Worm (Caenorhabditis elegans) whole organism, late embryonic: Measurements from ENCODE around the gene srz-12.

ENCODE experiments used
- C08G9.2 ChIP-seq: sonication (generic microtip); optimal IDR thresholded peaks from 2 replicates; lab custom pipeline; 2016; ENCODE audit warnings: mild to moderate bottlenecking, missing genetic modification characterization, moderate library complexity, missing compliant biosample characterization
- F13H6.1 ChIP-seq: sonication (generic microtip); optimal IDR thresholded peaks from 2 replicates; lab custom pipeline; 2016; ENCODE audit warnings: missing genetic modification characterization, missing compliant biosample characterization
- K02D7.2 ChIP-seq: sonication (generic microtip); optimal IDR thresholded peaks from 2 replicates; lab custom pipeline; 2017; ENCODE audit warnings: mild to moderate bottlenecking, missing genetic modification characterization, missing compliant biosample characterization
- K09A11.1 ChIP-seq: sonication (generic microtip); optimal IDR thresholded peaks from 2 replicates; lab custom pipeline; 2017; ENCODE audit warnings: antibody characterized with exemption, mild to moderate bottlenecking, missing genetic modification characterization, missing compliant biosample characterization; ENCODE audit not compliant: insufficient read depth
- T23F11.4 ChIP-seq: fragments of 200-800 bp; sonication (Bioruptor generic); optimal IDR thresholded peaks from 2 replicates; lab custom pipeline; 2018; ENCODE audit warnings: mild to moderate bottlenecking, missing genetic modification characterization, missing compliant biosample characterization
- ahr-1 ChIP-seq: sonication (generic microtip); optimal IDR thresholded peaks from 2 replicates; lab custom pipeline; 2016; ENCODE audit warnings: missing genetic modification characterization, missing compliant biosample characterization
- ceh-2 ChIP-seq: sonication (generic microtip); optimal IDR thresholded peaks from 2 replicates; lab custom pipeline; 2016; ENCODE audit warnings: missing genotype, missing genetic modification characterization, missing compliant biosample characterization
- ceh-22 ChIP-seq: sonication (generic microtip); optimal IDR thresholded peaks from 2 replicates; lab custom pipeline; 2017; ENCODE audit warnings: missing biosample characterization, missing genetic modification characterization
- ceh-24 ChIP-seq: sonication (generic microtip); optimal IDR thresholded peaks from 2 replicates; lab custom pipeline; 2016; ENCODE audit warnings: mild to moderate bottlenecking, missing genetic modification characterization, missing compliant biosample characterization
- ceh-30 ChIP-seq: fragments of 150-350 bp; optimal IDR thresholded peaks from 2 replicates; lab custom pipeline; 2014; ENCODE audit warnings: missing biosample characterization, missing genetic modification characterization
- ceh-34 ChIP-seq: sonication (generic microtip); optimal IDR thresholded peaks from 2 replicates; lab custom pipeline; 2016; ENCODE audit warnings: mild to moderate bottlenecking, missing genetic modification characterization, missing compliant biosample characterization
- ceh-48 ChIP-seq: sonication (generic microtip); optimal IDR thresholded peaks from 2 replicates; lab custom pipeline; 2016; ENCODE audit warnings: missing genetic modification characterization, inconsistent platforms, missing compliant biosample characterization
- ceh-9 ChIP-seq: sonication (generic microtip); optimal IDR thresholded peaks from 2 replicates; lab custom pipeline; 2016; ENCODE audit warnings: mild to moderate bottlenecking, missing genetic modification characterization, inconsistent platforms, missing compliant biosample characterization
- dmd-4 ChIP-seq: sonication (generic microtip); optimal IDR thresholded peaks from 2 replicates; lab custom pipeline; 2016; ENCODE audit warnings: borderline replicate concordance, missing genetic modification characterization, missing compliant biosample characterization
- elt-2 ChIP-seq: sonication (generic microtip); optimal IDR thresholded peaks from 2 replicates; lab custom pipeline; 2016; ENCODE audit warnings: missing genetic modification reagents, missing genetic modification characterization, missing compliant biosample characterization
- elt-4 ChIP-seq: sonication (generic microtip); optimal IDR thresholded peaks from 2 replicates; lab custom pipeline; 2016; ENCODE audit warnings: missing genetic modification characterization, missing compliant biosample characterization
- ets-4 ChIP-seq: sonication (generic microtip); optimal IDR thresholded peaks from 2 replicates; lab custom pipeline; 2016; ENCODE audit warnings: missing genetic modification characterization, missing compliant biosample characterization
- fax-1 ChIP-seq: sonication (generic microtip); optimal IDR thresholded peaks from 2 replicates; lab custom pipeline; 2016; ENCODE audit warnings: missing genotype, missing genetic modification characterization, missing compliant biosample characterization
- hlh-13 ChIP-seq: fragments of 200-800 bp; sonication (Bioruptor generic); optimal IDR thresholded peaks from 2 replicates; lab custom pipeline; 2018; ENCODE audit warnings: mild to moderate bottlenecking, missing genetic modification characterization, missing compliant biosample characterization
- hlh-15 ChIP-seq: sonication (generic microtip); optimal IDR thresholded peaks from 2 replicates; lab custom pipeline; 2016; ENCODE audit warnings: missing genetic modification characterization, missing compliant biosample characterization
- hlh-6 ChIP-seq: sonication (generic microtip); optimal IDR thresholded peaks from 2 replicates; lab custom pipeline; 2016; ENCODE audit warnings: missing genotype, missing genetic modification characterization, missing compliant biosample characterization
- hlh-8 ChIP-seq: sonication (generic microtip); optimal IDR thresholded peaks from 2 replicates; lab custom pipeline; 2016; ENCODE audit warnings: missing genotype, missing genetic modification characterization, missing compliant biosample characterization
- lin-11 ChIP-seq: fragments of 200-800 bp; sonication (Bioruptor generic); optimal IDR thresholded peaks from 2 replicates; lab custom pipeline; 2018; ENCODE audit warnings: mild to moderate bottlenecking, missing genetic modification characterization, missing compliant biosample characterization
- madf-2 ChIP-seq: sonication (generic microtip); optimal IDR thresholded peaks from 2 replicates; lab custom pipeline; 2017; ENCODE audit warnings: missing genetic modification characterization, missing compliant biosample characterization
- mec-3 ChIP-seq: sonication (generic microtip); optimal IDR thresholded peaks from 2 replicates; lab custom pipeline; 2016; ENCODE audit warnings: borderline replicate concordance, missing genetic modification characterization, missing compliant biosample characterization
- nfya-1 ChIP-seq: sonication (generic microtip); optimal IDR thresholded peaks from 2 replicates; lab custom pipeline; 2017; ENCODE audit warnings: missing genetic modification characterization, mild to moderate bottlenecking, missing compliant biosample characterization, antibody characterized with exemption, moderate library complexity
- npax-4 ChIP-seq: sonication (generic microtip); optimal IDR thresholded peaks from 2 replicates; lab custom pipeline; 2016; ENCODE audit warnings: missing genetic modification characterization, missing compliant biosample characterization
- pax-1 ChIP-seq: fragments of 150-350 bp; optimal IDR thresholded peaks from 2 replicates; lab custom pipeline; 2014; ENCODE audit warnings: missing biosample characterization, missing genetic modification characterization
- pha-2 ChIP-seq: sonication (generic microtip); optimal IDR thresholded peaks from 2 replicates; lab custom pipeline; 2017; ENCODE audit warnings: mild to moderate bottlenecking, missing genetic modification characterization, missing compliant biosample characterization
- pha-4 ChIP-seq: fragments of 150-350 bp; optimal IDR thresholded peaks from 2 replicates; lab custom pipeline; 2018; ENCODE audit warnings: missing biosample characterization, missing genetic modification reagents, missing genetic modification characterization
- pqm-1 ChIP-seq: sonication (generic microtip); optimal IDR thresholded peaks from 2 replicates; lab custom pipeline; 2016; ENCODE audit warnings: missing genetic modification characterization, missing compliant biosample characterization
- sox-4 ChIP-seq: sonication (generic microtip); optimal IDR thresholded peaks from 2 replicates; lab custom pipeline; 2017; ENCODE audit warnings: mild to moderate bottlenecking, missing genetic modification characterization, inconsistent platforms, missing compliant biosample characterization
- syd-9 ChIP-seq: sonication (generic microtip); optimal IDR thresholded peaks from 2 replicates; lab custom pipeline; 2016; ENCODE audit warnings: mild to moderate bottlenecking, missing genetic modification characterization, moderate library complexity, missing compliant biosample characterization
- tbx-7 ChIP-seq: sonication (generic microtip); optimal IDR thresholded peaks from 2 replicates; lab custom pipeline; 2016; ENCODE audit warnings: missing genotype, missing genetic modification characterization, missing compliant biosample characterization
- ttx-3 ChIP-seq: sonication (generic microtip); optimal IDR thresholded peaks from 2 replicates; lab custom pipeline; 2016; ENCODE audit warnings: missing genetic modification reagents, missing genetic modification characterization, missing compliant biosample characterization
- unc-3 ChIP-seq, 2 experiments: fragments of 200-800 bp in 1 of 2; sonication (Bioruptor generic) in 1 of 2; sonication (generic microtip) in 1 of 2; conservative IDR thresholded peaks in 1 of 2; optimal IDR thresholded peaks in 1 of 2; 2 replicates each; pipeline versions ENCODE4 v1.3.6 to Lab custom; 2016 to 2022; ENCODE audit warnings: missing compliant biosample characterization in 2 of 2, missing genetic modification characterization in 2 of 2, missing genetic modification reagents in 1 of 2
- unc-42 ChIP-seq: sonication (generic microtip); optimal IDR thresholded peaks from 2 replicates; lab custom pipeline; 2016; ENCODE audit warnings: missing genotype, missing genetic modification characterization, missing compliant biosample characterization
- unc-55 ChIP-seq: sonication (generic microtip); optimal IDR thresholded peaks from 2 replicates; lab custom pipeline; 2017; ENCODE audit warnings: missing biosample characterization, missing genetic modification reagents, missing genetic modification characterization
- unc-86 ChIP-seq: sonication (generic microtip); optimal IDR thresholded peaks from 2 replicates; lab custom pipeline; 2016; ENCODE audit warnings: missing genetic modification characterization, missing compliant biosample characterization

The srz-12 gene

DNA sequence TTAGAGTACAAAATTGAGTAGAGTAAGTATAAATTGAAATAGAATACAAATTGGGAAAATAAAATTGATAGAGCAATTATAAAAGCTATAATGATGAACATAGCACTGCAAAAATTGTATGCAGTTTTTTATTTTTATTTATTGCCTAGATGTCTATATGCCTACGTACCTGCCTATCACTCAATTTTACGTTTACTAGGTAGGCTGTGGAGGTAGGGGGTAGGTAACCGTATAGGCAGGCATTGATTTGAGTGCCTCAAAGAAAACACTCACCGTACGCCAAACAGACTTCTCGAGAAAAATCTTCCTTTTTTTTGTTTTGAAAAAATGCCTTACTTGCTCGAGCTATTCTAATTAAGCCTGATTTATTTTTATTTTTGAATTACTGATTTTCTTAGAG, 30.9 kb downstream of the srz-12 start, which contains the start of gene srbc-56:
Gene srbc-56 (minus strand): TSS at position 101 of the 400 bp plus-strand sequence.
- TF ChIP-seq pha-2 (tag; lab: Kevin White, UChicago) (no peak), F13H6.1 (tag; lab: Kevin White, UChicago) (no peak), ceh-34 (no peak), C08G9.2 (no peak)
- TF ChIP-seq, all 69 proteins: peak for 0

DNA sequence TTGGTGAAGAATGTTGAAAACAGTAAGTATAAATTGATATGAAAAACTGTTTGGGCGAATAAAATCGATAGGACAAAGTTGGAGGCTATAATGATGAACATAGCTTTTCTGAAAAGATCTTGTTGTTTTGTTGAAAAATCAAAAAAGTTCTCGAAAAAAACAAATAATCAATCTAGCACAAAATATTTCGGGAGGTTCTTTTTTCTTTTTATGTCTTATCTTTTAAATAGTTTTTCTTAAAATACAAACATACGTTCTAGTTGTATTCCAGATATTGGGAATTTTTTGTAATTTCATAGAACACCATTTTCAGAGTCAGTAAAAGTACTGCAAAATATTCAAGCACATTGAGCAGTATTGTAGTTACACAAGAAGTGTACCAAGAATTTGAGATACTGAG, 32.6 kb downstream of the srz-12 start, which contains the start of gene srbc-55:
Gene srbc-55 (minus strand): TSS at position 101 of the 400 bp plus-strand sequence.
- TF ChIP-seq ahr-1 (tag; lab: Kevin White, UChicago) = no peak
- no peak for TF ChIP-seq unc-42 (tag; lab: Kevin White, UChicago)
- no peak for TF ChIP-seq npax-4 (tag; lab: Kevin White, UChicago)
- TF ChIP-seq ceh-22 (tag; lab: Kevin White, UChicago) = no peak
- TF ChIP-seq elt-2 (tag; lab: Kevin White, UChicago) = no peak
- no peak for TF ChIP-seq mec-3
- no peak for TF ChIP-seq dmd-4
- no peak for TF ChIP-seq hlh-8 (tag; lab: Kevin White, UChicago)
- no peak for TF ChIP-seq T23F11.4 (GFP tag; lab: Kevin White, UChicago)
- no peak for TF ChIP-seq K02D7.2 (tag; lab: Kevin White, UChicago)
- no peak for TF ChIP-seq elt-4 (tag; lab: Kevin White, UChicago)
- TF ChIP-seq ets-4 (tag; lab: Kevin White, UChicago) = no peak
- TF ChIP-seq ceh-24 (tag; lab: Kevin White, UChicago) = no peak

DNA sequence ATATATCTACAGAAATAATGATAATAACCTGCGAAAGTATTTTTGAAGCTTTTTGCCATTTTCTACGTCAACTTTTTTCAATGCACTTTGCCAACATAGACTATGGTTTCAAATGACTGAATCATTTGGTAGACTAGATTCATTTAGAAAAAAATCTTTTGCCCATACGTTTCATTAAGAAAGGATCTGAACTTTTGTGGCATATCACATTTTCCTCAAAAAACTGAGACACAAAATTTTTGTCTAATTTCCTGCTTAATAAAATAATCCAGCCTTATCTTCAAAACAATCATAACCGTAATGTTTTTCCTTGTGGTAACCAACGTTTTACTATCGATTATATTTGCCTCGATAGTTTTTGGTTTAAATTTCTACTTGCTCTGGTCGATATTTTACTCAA, 36.4 kb downstream of the srz-12 start, which contains the start of gene srbc-51:
Gene srbc-51 (plus strand): TSS at position 301 of the 400 bp plus-strand sequence.
- no peak for TF ChIP-seq pha-2 (tag; lab: Kevin White, UChicago)
- TF ChIP-seq ahr-1 (tag; lab: Kevin White, UChicago) = no peak
- TF ChIP-seq lin-11 = no peak
- TF ChIP-seq pha-4 (tag; lab: Kevin White, UChicago) = no peak
- no peak for TF ChIP-seq nfya-1 (tag; lab: Kevin White, UChicago)
- TF ChIP-seq hlh-13 (GFP tag; lab: Kevin White, UChicago) = no peak
- TF ChIP-seq hlh-6 = no peak
- TF ChIP-seq ceh-48 = no peak
- no peak for TF ChIP-seq unc-86 (tag; lab: Kevin White, UChicago)
- no peak for TF ChIP-seq K09A11.1 (tag; lab: Kevin White, UChicago)
- no peak for TF ChIP-seq ceh-2 (tag; lab: Kevin White, UChicago)
- no peak for TF ChIP-seq C08G9.2
- TF ChIP-seq F13H6.1 (tag; lab: Kevin White, UChicago) = no peak
- TF ChIP-seq ceh-30 (tag; lab: Kevin White, UChicago) = no peak
- TF ChIP-seq elt-2 (tag; lab: Kevin White, UChicago) = no peak
- TF ChIP-seq madf-2 (tag; lab: Kevin White, UChicago) = no peak
- no peak for TF ChIP-seq unc-3 (GFP tag; conservative IDR thresholded peaks at IDR 0.05; lab: Robert Waterston, UW)
- TF ChIP-seq unc-3 (tag; optimal IDR thresholded peaks at IDR 0.05; lab: Kevin White, UChicago) = no peak
- TF ChIP-seq unc-55 (GFP tag; lab: Kevin White, UChicago) = no peak
- TF ChIP-seq tbx-7 (tag; lab: Kevin White, UChicago) = no peak
- TF ChIP-seq, all 69 proteins: peak for 0

DNA sequence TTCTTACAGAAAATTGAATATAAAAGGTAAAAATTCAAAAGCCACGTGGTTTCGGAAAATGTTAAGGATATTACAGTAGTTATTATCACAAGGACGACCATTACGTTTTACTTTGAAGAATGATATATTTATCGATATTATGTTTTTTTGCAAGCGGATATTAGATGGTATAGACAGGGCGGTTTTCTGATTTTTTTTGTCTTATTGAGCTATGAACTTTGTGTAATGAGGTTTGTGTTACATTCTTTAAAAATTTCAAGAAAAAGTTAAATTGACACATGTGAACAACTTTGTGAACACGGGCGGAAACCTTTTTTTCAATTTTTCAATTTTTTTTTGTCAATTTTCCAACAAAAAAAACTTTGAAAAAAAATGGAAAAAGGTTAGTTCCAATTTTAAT, 37.6 kb downstream of the srz-12 start, which contains the start of gene srbc-50:
Gene srbc-50 (minus strand): TSS at position 101 of the 400 bp plus-strand sequence.
- TF ChIP-seq hlh-15 (tag; lab: Kevin White, UChicago) (no peak), pqm-1 (tag; lab: Kevin White, UChicago) (no peak), pax-1 (tag; lab: Kevin White, UChicago) (no peak), ceh-48 (no peak), fax-1 (no peak), nfya-1 (tag; lab: Kevin White, UChicago) (no peak), syd-9 (tag; lab: Kevin White, UChicago) (no peak), ttx-3 (tag; lab: Kevin White, UChicago) (no peak), ets-4 (tag; lab: Kevin White, UChicago) (no peak), sox-4 (tag; lab: Kevin White, UChicago) (no peak), hlh-8 (tag; lab: Kevin White, UChicago) (no peak), ceh-9 (no peak)
- TF ChIP-seq, all 69 proteins: peak for 0
